Worm (Caenorhabditis elegans) whole organism, L1 larva: ENCODE data around the gene srbc-25.

Experiments
- blmp-1 ChIP-seq: fragments of 150-350 bp; optimal IDR thresholded peaks from 2 replicates; lab custom pipeline; 2014; ENCODE audit warnings: missing biosample characterization, missing genetic modification characterization
- ceh-82 ChIP-seq, 3 experiments: fragments of 150-350 bp in 1 of 3; sonication (generic microtip) in 2 of 3; optimal IDR thresholded peaks; 2 replicates each; lab custom pipeline; 2014 to 2017; ENCODE audit warnings: missing biosample characterization in 3 of 3, missing genetic modification characterization in 3 of 3
- ces-1 ChIP-seq: fragments of 150-350 bp; optimal IDR thresholded peaks from 2 replicates; lab custom pipeline; 2014; ENCODE audit warnings: missing biosample characterization, missing genetic modification reagents, missing genetic modification characterization
- efl-3 ChIP-seq: fragments of 200-800 bp; sonication (Bioruptor generic); optimal IDR thresholded peaks from 2 replicates; lab custom pipeline; 2018; ENCODE audit warnings: mild to moderate bottlenecking, missing genetic modification characterization, missing compliant biosample characterization
- elt-2 ChIP-seq: sonication (generic microtip); optimal IDR thresholded peaks from 2 replicates; lab custom pipeline; 2016; ENCODE audit warnings: missing genetic modification characterization, mild to moderate bottlenecking, inconsistent platforms, missing compliant biosample characterization, missing genetic modification reagents
- jun-1 ChIP-seq: fragments of 150-350 bp; optimal IDR thresholded peaks from 2 replicates; lab custom pipeline; 2014; ENCODE audit warnings: missing biosample characterization, missing genetic modification reagents, missing genetic modification characterization
- lin-39 ChIP-seq: fragments of 150-350 bp; optimal IDR thresholded peaks from 2 replicates; lab custom pipeline; 2014; ENCODE audit warnings: missing biosample characterization, missing genetic modification reagents, missing genetic modification characterization
- mdl-1 ChIP-seq, 2 experiments: fragments of 150-350 bp; optimal IDR thresholded peaks; 2 replicates each; lab custom pipeline; 2014 to 2017; ENCODE audit warnings: missing biosample characterization in 2 of 2, missing genetic modification characterization in 2 of 2, inconsistent platforms in 1 of 2
- nhr-77 ChIP-seq: fragments of 150-350 bp; optimal IDR thresholded peaks from 2 replicates; lab custom pipeline; 2014; ENCODE audit warnings: missing biosample characterization, missing genetic modification characterization
- nhr-85 ChIP-seq: sonication (generic microtip); peaks from one replicate; lab custom pipeline; 2016; ENCODE audit warnings: missing genetic modification characterization, inconsistent platforms, missing compliant biosample characterization
- nhr-90 ChIP-seq: sonication (generic microtip); optimal IDR thresholded peaks from 2 replicates; lab custom pipeline; 2016; ENCODE audit warnings: mild to moderate bottlenecking, missing genetic modification characterization, missing compliant biosample characterization; ENCODE audit not compliant: poor library complexity
- tlp-1 ChIP-seq: fragments of 150-350 bp; optimal IDR thresholded peaks from 2 replicates; lab custom pipeline; 2014; ENCODE audit warnings: missing biosample characterization, missing genetic modification characterization
- unc-130 ChIP-seq: fragments of 150-350 bp; optimal IDR thresholded peaks from 2 replicates; lab custom pipeline; 2017; ENCODE audit warnings: missing biosample characterization, missing genetic modification characterization, inconsistent platforms
- unc-62 ChIP-seq: fragments of 150-350 bp; optimal IDR thresholded peaks from 2 replicates; lab custom pipeline; 2014; ENCODE audit warnings: missing biosample characterization, missing genetic modification reagents, missing genetic modification characterization

DNA sequence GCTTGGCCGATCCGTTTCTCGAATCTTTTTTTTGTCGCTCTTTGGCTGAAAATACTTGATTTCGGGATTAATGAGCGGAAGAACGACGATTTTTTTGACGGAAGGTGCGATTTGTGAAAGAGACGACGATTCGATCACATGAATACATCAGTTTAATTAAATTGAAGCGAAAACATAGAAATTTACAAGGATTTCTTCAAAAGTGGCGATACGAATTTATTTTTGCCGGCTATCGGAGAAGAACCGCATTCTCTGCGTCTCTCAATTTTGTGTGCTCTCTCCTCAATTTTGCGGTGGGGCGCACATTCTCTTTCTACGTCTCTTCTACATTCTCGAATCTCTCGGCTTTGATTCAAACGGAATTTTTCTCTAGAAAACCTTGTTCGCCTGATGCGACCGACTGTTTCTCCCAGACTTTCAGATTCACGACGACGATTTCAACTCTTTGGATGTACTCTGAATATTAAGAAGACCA is 18.4 kb upstream of the srbc-25 start, which contains the start of gene F40D4.17:
- no peak for TF ChIP-seq unc-130
- TF ChIP-seq blmp-1 (tag; lab: Kevin White, UChicago): no peak
- no peak for TF ChIP-seq jun-1 (tag; lab: Kevin White, UChicago)
- TF ChIP-seq ceh-82 (tag; optimal IDR thresholded peaks at IDR 0.05; lab: Kevin White, UChicago): no peak
- TF ChIP-seq nhr-85 (tag; lab: Kevin White, UChicago): no peak
- no peak for TF ChIP-seq lin-39
- TF ChIP-seq efl-3 (GFP tag; lab: Kevin White, UChicago): no peak
- TF ChIP-seq tlp-1 (tag; lab: Kevin White, UChicago): no peak
- TF ChIP-seq elt-2 (tag; lab: Kevin White, UChicago): no peak
- no peak for TF ChIP-seq mdl-1 (tag; optimal IDR thresholded peaks at IDR 0.05; lab: Kevin White, UChicago)
- TF ChIP-seq nhr-90 (tag; lab: Kevin White, UChicago): no peak
- TF ChIP-seq nhr-77 (tag; lab: Kevin White, UChicago): no peak
- TF ChIP-seq ces-1: no peak
- no peak for TF ChIP-seq unc-62
